Worm (Caenorhabditis elegans): ENCODE results near the gene chmp-7.
A peak's percentile ranks its signal among the peaks of the same experiment; 100 is the strongest.

The chmp-7 gene

ce11 chrII:9060332-9060840 is 5.6 kb downstream of the chmp-7 start (continued):
- TF ChIP-seq tra-1 (GFP tag; IDR thresholded peaks at IDR 0.05) (peak; percentile 70), lin-38 (GFP tag; IDR thresholded peaks at IDR 0.05) (peak; percentile 83), nhr-25 (tag; optimal IDR thresholded peaks at IDR 0.05; ENCODE audit: borderline replicate concordance, insufficient read depth) (peak; percentile 94), snpc-1.2 (GFP tag; IDR thresholded peaks at IDR 0.05) (0 out of 2 replicates have a peak, but pooled peaks have one; percentile 49), ztf-7 (tag; optimal IDR thresholded peaks at IDR 0.05) (peak; percentile 33), ztf-11 (tag; optimal IDR thresholded peaks at IDR 0.05) (no peak), dmd-9 (GFP tag; IDR thresholded peaks at IDR 0.05) (0 out of 2 replicates have a peak, but pooled peaks have one; percentile 48), T26A8.4 (GFP tag; IDR thresholded peaks at IDR 0.05) (peak; percentile 78), vab-7 (GFP tag; IDR thresholded peaks at IDR 0.05) (no peak; the same call in 1 of the 2 replicates), saeg-2 (GFP tag; IDR thresholded peaks at IDR 0.05) (no peak), nhr-11 (tag; optimal IDR thresholded peaks at IDR 0.05) (peak; percentile 95), lin-39 (tag; optimal IDR thresholded peaks at IDR 0.05) (no peak), aly-2 (tag; optimal IDR thresholded peaks at IDR 0.05) (no peak), nhr-28 (tag; optimal IDR thresholded peaks at IDR 0.05) (peak; percentile 89), daf-12 (tag; optimal IDR thresholded peaks at IDR 0.05) (no peak)

ce11 chrII:9061099-9061498 is 6.3 kb downstream of the chmp-7 start, which contains the start of gene T24B8.3:
T24B8.3 (minus strand) TSS chrII:9061137.
- TF ChIP-seq dpl-1 (GFP tag; optimal IDR thresholded peaks at IDR 0.05) (peak; percentile 1), mes-2 (tag; optimal IDR thresholded peaks at IDR 0.05; ENCODE audit: poor library complexity, severe bottlenecking) (peak; percentile 25), lim-7 (GFP tag; IDR thresholded peaks at IDR 0.05) (no peak), lir-3 (tag; optimal IDR thresholded peaks at IDR 0.05) (no peak), spr-1 (tag; optimal IDR thresholded peaks at IDR 0.05) (no peak), dve-1 (tag; optimal IDR thresholded peaks at IDR 0.05; ENCODE audit: insufficient read depth) (peak; percentile 20), lsy-2 (tag; optimal IDR thresholded peaks at IDR 0.05) (peak in 1 of 2 experiments; percentile 58), aha-1 (tag) (peak; percentile 95), hlh-30 (tag; optimal IDR thresholded peaks at IDR 0.05; ENCODE audit: insufficient read depth) (peak; percentile 9), sdz-12 (GFP tag; optimal IDR thresholded peaks at IDR 0.05) (no peak), vab-7 (GFP tag; IDR thresholded peaks at IDR 0.05) (no peak), fkh-10 (GFP tag; optimal IDR thresholded peaks at IDR 0.05) (no peak), daf-16 (GFP tag; optimal IDR thresholded peaks at IDR 0.05) (no peak), daf-16 (tag; optimal IDR thresholded peaks at IDR 0.05) (peak; percentile 45)

ce11 chrII:9061557-9062183 is 6.9 kb downstream of the chmp-7 start:
- TF ChIP-seq zag-1 (tag; optimal IDR thresholded peaks at IDR 0.05), result no peak
- no peak for TF ChIP-seq saeg-2 (GFP tag; IDR thresholded peaks at IDR 0.05)
- peak; percentile 71 for TF ChIP-seq ctbp-1 (GFP tag; IDR thresholded peaks at IDR 0.05)
- no peak for TF ChIP-seq zfp-2 (tag; optimal IDR thresholded peaks at IDR 0.05)
- TF ChIP-seq ztf-11 (tag; optimal IDR thresholded peaks at IDR 0.05), result no peak
- TF ChIP-seq T20F7.1 (GFP tag; optimal IDR thresholded peaks at IDR 0.05), result peak; percentile 52
- no peak for TF ChIP-seq lir-3 (tag; optimal IDR thresholded peaks at IDR 0.05)
- no peak for TF ChIP-seq unc-62 (GFP tag; optimal IDR thresholded peaks at IDR 0.05 in 1 of 2)
- no peak for TF ChIP-seq unc-62 (tag; optimal IDR thresholded peaks at IDR 0.05)
- TF ChIP-seq mes-2 (tag; optimal IDR thresholded peaks at IDR 0.05; ENCODE audit: poor library complexity, severe bottlenecking), result peak; percentile 68
- TF ChIP-seq madf-5 (GFP tag; IDR thresholded peaks at IDR 0.05), result no peak
- peak; percentile 69 for TF ChIP-seq dmd-6 (GFP tag; IDR thresholded peaks at IDR 0.05)
- no peak for TF ChIP-seq madf-9 (GFP tag; conservative IDR thresholded peaks at IDR 0.05)
- TF ChIP-seq Y75B8A.6 (GFP tag; IDR thresholded peaks at IDR 0.05), result no peak
- TF ChIP-seq attf-4 (tag; optimal IDR thresholded peaks at IDR 0.05), result no peak
- peak; percentile 71 for TF ChIP-seq hlh-30 (tag; optimal IDR thresholded peaks at IDR 0.05; ENCODE audit: insufficient read depth)
- peak; percentile 59 for TF ChIP-seq lin-13 (GFP tag; optimal IDR thresholded peaks at IDR 0.05)
- TF ChIP-seq nhr-28 (tag; optimal IDR thresholded peaks at IDR 0.05), result peak; percentile 63
- no peak for TF ChIP-seq zip-2 (tag; optimal IDR thresholded peaks at IDR 0.05)
- TF ChIP-seq hlh-11 (tag; optimal IDR thresholded peaks at IDR 0.05), result peak; percentile 92
- no peak for TF ChIP-seq ceh-28 (tag; optimal IDR thresholded peaks at IDR 0.05)
- TF ChIP-seq ces-1 (GFP tag; optimal IDR thresholded peaks at IDR 0.05), result no peak
- no peak for TF ChIP-seq zfp-3 (GFP tag; conservative IDR thresholded peaks at IDR 0.05)
- TF ChIP-seq mxl-3 (GFP tag; optimal IDR thresholded peaks at IDR 0.05), result peak; percentile 5
- peak; percentile 35 for TF ChIP-seq dpl-1 (GFP tag; optimal IDR thresholded peaks at IDR 0.05)
- no peak for TF ChIP-seq F26F4.8 (GFP tag; conservative IDR thresholded peaks at IDR 0.05)

Data from whole organism, L4 larva.